Worm (Caenorhabditis elegans) whole organism, early embryonic: ENCODE measurements around the gene srh-209.

Experiments used
- ama-1 ChIP-seq: fragments of 150-350 bp; optimal IDR thresholded peaks from 2 replicates; lab custom pipeline; 2014
- ceh-13 ChIP-seq: fragments of 200-800 bp; sonication (Bioruptor generic); optimal IDR thresholded peaks from 2 replicates; lab custom pipeline; 2018; ENCODE audit warnings: mild to moderate bottlenecking, missing genetic modification characterization, missing compliant biosample characterization
- ceh-36 ChIP-seq: sonication (generic microtip); optimal IDR thresholded peaks from 2 replicates; lab custom pipeline; 2016; ENCODE audit warnings: missing genetic modification characterization, inconsistent platforms, missing compliant biosample characterization
- scrt-1 ChIP-seq: fragments of 200-800 bp; sonication (Bioruptor generic); IDR thresholded peaks from 2 replicates; pipeline ENCODE4 v1.3.6; 2022; ENCODE audit warnings: missing genetic modification characterization, missing compliant biosample characterization
- sea-1 ChIP-seq: fragments of 200-800 bp; sonication (Bioruptor generic); conservative IDR thresholded peaks from 2 replicates; pipeline ENCODE4 v1.3.6; 2022; ENCODE audit warnings: missing genetic modification characterization, missing compliant biosample characterization
- tbx-37 ChIP-seq: fragments of 200-800 bp; sonication (Bioruptor generic); conservative IDR thresholded peaks from 2 replicates; pipeline ENCODE4 v1.3.6; 2022; ENCODE audit warnings: missing genetic modification reagents, missing genetic modification characterization, missing compliant biosample characterization

DNA sequence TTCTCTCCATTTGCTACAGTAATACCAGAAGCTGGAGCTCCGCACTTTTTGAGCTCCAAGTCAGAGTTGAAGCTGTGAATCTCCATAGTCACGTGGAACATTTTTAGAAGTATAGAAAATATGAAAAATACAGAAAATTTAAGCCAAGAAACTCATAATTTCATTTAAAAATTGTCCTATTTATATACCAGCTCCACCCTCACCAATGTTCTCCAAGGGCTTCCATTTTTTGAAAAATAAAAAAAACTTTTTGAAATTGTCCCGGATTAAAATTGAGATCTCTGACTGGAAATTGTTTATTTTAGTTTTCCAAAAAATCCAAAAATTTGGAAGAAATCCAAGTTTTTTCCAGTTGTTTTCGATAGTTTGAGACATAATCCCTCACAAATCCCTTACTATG, 44.8 kb downstream of the srh-209 start, which contains the start of gene C08E8.5:
- TF ChIP-seq scrt-1 (GFP tag; lab: Robert Waterston, UW) = no peak
- TF ChIP-seq ceh-13 (GFP tag; lab: Kevin White, UChicago) = no peak
- TF ChIP-seq tbx-37 (GFP tag; lab: Robert Waterston, UW) = no peak
- no peak for TF ChIP-seq sea-1
- no peak for TF ChIP-seq ama-1
- no peak for TF ChIP-seq ceh-36
